Fruit fly (Drosophila melanogaster) whole organism, embryonic: ENCODE data around the gene Atx-1.
A peak's percentile ranks its signal among the peaks of the same experiment; 100 is the strongest.

Experiments used
- ATbp ChIP-seq: fragments of 200-800 bp; sonication (Bioruptor generic); optimal IDR thresholded peaks from 2 replicates; lab custom pipeline; 2017; ENCODE audit warnings: missing biosample characterization, mild to moderate bottlenecking, missing genetic modification characterization, missing genetic modification reagents
- B-H1 ChIP-seq: fragments of 200-800 bp; sonication (Bioruptor generic); IDR thresholded peaks from 3 replicates; pipeline ENCODE4 v1.3.6; 2022; ENCODE audit warnings: missing biosample characterization, missing genetic modification characterization
- CG10321 ChIP-seq: fragments of 200-800 bp; sonication (Bioruptor generic); IDR thresholded peaks from 2 replicates; pipeline ENCODE4 v1.3.6; 2022; ENCODE audit warnings: missing biosample characterization, missing genetic modification characterization
- CG11247 ChIP-seq: fragments of 200-800 bp; sonication (Bioruptor generic); IDR thresholded peaks from 2 replicates; pipeline ENCODE4 v1.3.6; 2022; ENCODE audit warnings: missing biosample characterization, missing genetic modification characterization
- CG11723 ChIP-seq: fragments of 200-800 bp; sonication (Bioruptor generic); optimal IDR thresholded peaks from 2 replicates; lab custom pipeline; 2017; ENCODE audit warnings: missing biosample characterization, mild to moderate bottlenecking, missing genetic modification characterization
- CG12391 ChIP-seq: fragments of 200-800 bp; sonication (Bioruptor generic); optimal IDR thresholded peaks from 3 replicates; lab custom pipeline; 2018; ENCODE audit warnings: missing biosample characterization, mild to moderate bottlenecking, missing genetic modification characterization, moderate library complexity
- CG14014 ChIP-seq: fragments of 200-800 bp; sonication (Bioruptor generic); IDR thresholded peaks from 2 replicates; pipeline ENCODE4 v1.3.6; 2022; ENCODE audit warnings: missing biosample characterization, missing genetic modification characterization
- CG1602 ChIP-seq: fragments of 200-800 bp; sonication (Bioruptor generic); optimal IDR thresholded peaks from 3 replicates; lab custom pipeline; 2016; ENCODE audit warnings: missing biosample characterization, missing genetic modification characterization
- CG1603 ChIP-seq: fragments of 200-800 bp; sonication (Bioruptor generic); optimal IDR thresholded peaks from 2 replicates; lab custom pipeline; 2019; ENCODE audit warnings: missing biosample characterization, mild to moderate bottlenecking, missing genetic modification characterization, moderate library complexity
- CG16813 ChIP-seq: fragments of 200-800 bp; sonication (Bioruptor generic); IDR thresholded peaks from 3 replicates; pipeline ENCODE4 v1.3.6; 2022; ENCODE audit warnings: missing biosample characterization, missing genetic modification characterization; ENCODE audit not compliant: partially characterized antibody
- CG1832 ChIP-seq: fragments of 200-800 bp; sonication (Bioruptor generic); optimal IDR thresholded peaks from 2 replicates; lab custom pipeline; 2017; ENCODE audit warnings: missing biosample characterization, mild to moderate bottlenecking, missing genetic modification characterization, inconsistent platforms
- CG2678 ChIP-seq: fragments of 200-800 bp; sonication (Bioruptor generic); optimal IDR thresholded peaks from 3 replicates; lab custom pipeline; 2019; ENCODE audit warnings: missing biosample characterization, mild to moderate bottlenecking, missing genetic modification characterization, moderate library complexity
- CG31224 ChIP-seq: fragments of 200-800 bp; sonication (Bioruptor generic); IDR thresholded peaks from 2 replicates; pipeline ENCODE4 v1.3.6; 2022; ENCODE audit warnings: missing biosample characterization, missing genetic modification characterization
- CG31388 ChIP-seq: fragments of 200-800 bp; sonication (Bioruptor generic); optimal IDR thresholded peaks from 2 replicates; lab custom pipeline; 2016; ENCODE audit warnings: missing biosample characterization, missing genetic modification characterization
- CG6791 ChIP-seq: fragments of 200-800 bp; sonication (Bioruptor generic); IDR thresholded peaks from 3 replicates; pipeline ENCODE4 v1.3.6; 2022; ENCODE audit warnings: missing biosample characterization, missing genetic modification characterization; ENCODE audit not compliant: partially characterized antibody
- CHES-1-like ChIP-seq: fragments of 200-800 bp; sonication (Bioruptor generic); optimal IDR thresholded peaks from 2 replicates; lab custom pipeline; 2016; ENCODE audit warnings: missing biosample characterization, missing genetic modification characterization
- Dfd ChIP-seq, 2 experiments: fragments of >200 bp; optimal IDR thresholded peaks; 2 replicates each; lab custom pipeline; 2017; ENCODE audit warnings: missing biosample characterization in 2 of 2, missing genetic modification characterization in 2 of 2
- ERR ChIP-seq: fragments of 200-800 bp; sonication (Bioruptor generic); optimal IDR thresholded peaks from 2 replicates; lab custom pipeline; 2016; ENCODE audit warnings: missing biosample characterization, missing genetic modification characterization
- Elba2 ChIP-seq: fragments of 200-800 bp; sonication (Bioruptor generic); optimal IDR thresholded peaks from 3 replicates; lab custom pipeline; 2016; ENCODE audit warnings: missing biosample characterization, missing genetic modification characterization
- Ets65A ChIP-seq: fragments of 200-800 bp; sonication (Bioruptor generic); peaks from one replicate; lab custom pipeline; 2016; ENCODE audit warnings: missing biosample characterization, missing genetic modification characterization
- H2.0 ChIP-seq: fragments of 200-800 bp; sonication (Bioruptor generic); IDR thresholded peaks from 2 replicates; pipeline ENCODE4 v1.3.6; 2022; ENCODE audit warnings: missing biosample characterization, missing genetic modification characterization
- Kr ChIP-seq: fragments of 200-800 bp; sonication (Bioruptor generic); optimal IDR thresholded peaks from 2 replicates; lab custom pipeline; 2017; ENCODE audit warnings: missing biosample characterization, mild to moderate bottlenecking, missing genetic modification characterization
- Lpt ChIP-seq: fragments of >200 bp; optimal IDR thresholded peaks from 2 replicates; lab custom pipeline; 2018; ENCODE audit warnings: missing biosample characterization, missing genetic modification characterization
- NK7.1 ChIP-seq: fragments of 200-800 bp; sonication (Bioruptor generic); optimal IDR thresholded peaks from 3 replicates; lab custom pipeline; 2016; ENCODE audit warnings: missing biosample characterization, missing genetic modification characterization
- Side ChIP-seq: fragments of 200-800 bp; sonication (Bioruptor generic); optimal IDR thresholded peaks from 2 replicates; lab custom pipeline; 2016; ENCODE audit warnings: missing biosample characterization, missing genetic modification characterization
- Six4 ChIP-seq: fragments of 200-800 bp; sonication (Bioruptor generic); optimal IDR thresholded peaks from 2 replicates; lab custom pipeline; 2016; ENCODE audit warnings: missing biosample characterization, missing genetic modification characterization
- Stat92E ChIP-seq, 3 experiments: fragments of >200 bp in 2 of 3; fragments of 200-800 bp in 1 of 3; sonication (Bioruptor generic) in 1 of 3; optimal IDR thresholded peaks; 2 replicates each; lab custom pipeline; 2017 to 2019; ENCODE audit warnings: missing biosample characterization in 3 of 3, missing genetic modification characterization in 3 of 3, mild to moderate bottlenecking in 1 of 3, moderate library complexity in 1 of 3
- bsh ChIP-seq, 2 experiments: fragments of 200-800 bp; sonication (Bioruptor generic); optimal IDR thresholded peaks; 2 replicates each; lab custom pipeline; 2017 to 2018; ENCODE audit warnings: mild to moderate bottlenecking in 2 of 2, missing biosample characterization in 2 of 2, missing genetic modification characterization in 2 of 2, moderate library complexity in 1 of 2
- cad ChIP-seq: fragments of >200 bp; optimal IDR thresholded peaks from 2 replicates; lab custom pipeline; 2017; ENCODE audit warnings: missing biosample characterization, missing genetic modification characterization
- cato ChIP-seq: fragments of 200-800 bp; sonication (Bioruptor generic); optimal IDR thresholded peaks from 2 replicates; lab custom pipeline; 2016; ENCODE audit warnings: missing biosample characterization, missing genetic modification characterization, borderline replicate concordance
- chinmo ChIP-seq: fragments of 200-800 bp; sonication (Bioruptor generic); IDR thresholded peaks from 4 replicates; pipeline ENCODE4 v1.3.6; 2022; ENCODE audit warnings: missing biosample characterization, missing genetic modification characterization; ENCODE audit not compliant: partially characterized antibody
- dysf ChIP-seq: fragments of 200-800 bp; sonication (Bioruptor generic); IDR thresholded peaks from 3 replicates; pipeline ENCODE4 v1.3.6; 2022; ENCODE audit warnings: missing biosample characterization, missing genetic modification characterization
- ewg ChIP-seq: fragments of 200-800 bp; sonication (Bioruptor generic); optimal IDR thresholded peaks from 3 replicates; lab custom pipeline; 2017; ENCODE audit warnings: mild to moderate bottlenecking, missing biosample characterization, missing genetic modification reagents, missing genetic modification characterization
- grn ChIP-seq: fragments of 200-800 bp; sonication (Bioruptor generic); optimal IDR thresholded peaks from 3 replicates; lab custom pipeline; 2017; ENCODE audit warnings: missing biosample characterization, missing genetic modification characterization
- gsb ChIP-seq: fragments of 200-800 bp; sonication (Bioruptor generic); IDR thresholded peaks from 2 replicates; pipeline ENCODE4 v1.3.6; 2022; ENCODE audit warnings: missing biosample characterization, missing genetic modification characterization
- gt ChIP-seq: fragments of 200-800 bp; sonication (Bioruptor generic); IDR thresholded peaks from 2 replicates; pipeline ENCODE4 v1.3.6; 2022; ENCODE audit warnings: missing biosample characterization, missing genetic modification characterization
- hkb ChIP-seq, 2 experiments: fragments of 200-800 bp in 1 of 2; fragments of >200 bp in 1 of 2; sonication (Bioruptor generic) in 1 of 2; IDR thresholded peaks in 1 of 2; optimal IDR thresholded peaks in 1 of 2; 2 replicates each; pipeline versions ENCODE4 v1.3.6 to Lab custom; 2017 to 2022; ENCODE audit warnings: missing biosample characterization in 1 of 2, missing genetic modification characterization in 1 of 2
- insv ChIP-seq, 2 experiments: fragments of 200-800 bp; sonication (Bioruptor generic); optimal IDR thresholded peaks; 3 replicates each; lab custom pipeline; 2016 to 2018; ENCODE audit warnings: missing biosample characterization in 2 of 2, missing genetic modification characterization in 2 of 2
- lov ChIP-seq, 2 experiments: fragments of 200-800 bp in 1 of 2; fragments of >200 bp in 1 of 2; sonication (Bioruptor generic) in 1 of 2; IDR thresholded peaks in 1 of 2; optimal IDR thresholded peaks in 1 of 2; 2 replicates in 1 of 2; 3 replicates in 1 of 2; pipeline versions ENCODE4 v1.3.6 to Lab custom; 2017 to 2022; ENCODE audit warnings: missing biosample characterization in 1 of 2, missing genetic modification characterization in 1 of 2
- mirr ChIP-seq: fragments of 200-800 bp; sonication (Bioruptor generic); optimal IDR thresholded peaks from 3 replicates; lab custom pipeline; 2018; ENCODE audit warnings: missing biosample characterization, mild to moderate bottlenecking, missing genetic modification characterization
- onecut ChIP-seq: fragments of 200-800 bp; sonication (Bioruptor generic); IDR thresholded peaks from 2 replicates; pipeline ENCODE4 v1.3.6; 2022; ENCODE audit warnings: missing biosample characterization, missing genetic modification characterization
- phol ChIP-seq: fragments of 200-800 bp; sonication (Bioruptor generic); optimal IDR thresholded peaks from 3 replicates; lab custom pipeline; 2018; ENCODE audit warnings: missing biosample characterization, mild to moderate bottlenecking, missing genetic modification characterization, moderate library complexity
- psq ChIP-seq: fragments of 200-800 bp; sonication (Bioruptor generic); optimal IDR thresholded peaks from 2 replicates; lab custom pipeline; 2017; ENCODE audit warnings: missing biosample characterization, missing genetic modification characterization
- sc ChIP-seq, 3 experiments: fragments of >200 bp in 2 of 3; fragments of 200-800 bp in 1 of 3; sonication (Bioruptor generic) in 1 of 3; optimal IDR thresholded peaks; 2 replicates in 2 of 3; 3 replicates in 1 of 3; lab custom pipeline; 2017; ENCODE audit warnings: mild to moderate bottlenecking in 1 of 3, missing biosample characterization in 1 of 3, missing genetic modification characterization in 1 of 3, missing genetic modification reagents in 1 of 3
- sens ChIP-seq: fragments of 200-800 bp; sonication (Bioruptor generic); peaks from one replicate; lab custom pipeline; 2016; ENCODE audit warnings: missing biosample characterization, missing genetic modification characterization
- sens-2 ChIP-seq: fragments of 200-800 bp; sonication (Bioruptor generic); IDR thresholded peaks from 2 replicates; pipeline ENCODE4 v1.3.6; 2022; ENCODE audit warnings: missing biosample characterization, missing genetic modification characterization
- trh ChIP-seq: fragments of 200-800 bp; sonication (Bioruptor generic); optimal IDR thresholded peaks from 2 replicates; lab custom pipeline; 2016; ENCODE audit warnings: missing biosample characterization, missing genetic modification characterization
- ttk ChIP-seq: fragments of 200-800 bp; sonication (Bioruptor generic); IDR thresholded peaks from 2 replicates; pipeline ENCODE4 v2.1.2; 2022; ENCODE audit warnings: missing biosample characterization, missing genetic modification characterization

The Atx-1 gene

DNA sequence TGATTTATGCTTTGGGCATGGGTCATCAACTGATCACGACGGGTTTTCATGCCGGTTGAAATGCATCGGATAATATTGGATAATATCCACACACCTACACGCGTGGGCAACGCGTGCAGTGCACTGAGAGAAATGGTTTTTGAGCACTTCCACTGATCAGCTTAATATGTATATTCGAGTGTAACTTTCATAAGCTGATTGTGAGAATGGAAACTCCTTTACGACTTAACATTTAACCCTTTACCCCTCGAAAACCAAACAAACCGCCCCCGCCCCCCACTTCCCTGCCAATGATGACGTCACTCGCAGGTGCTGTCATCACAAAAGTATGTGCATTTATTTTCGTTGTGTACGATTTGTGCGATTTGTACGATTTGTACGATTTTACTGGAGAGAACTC is 28.2 kb upstream of the Atx-1 start (continued):
- TF ChIP-seq CG11723 (GFP tag; lab: Kevin White, UChicago) (no peak), Kr (GFP tag; lab: Kevin White, UChicago) (no peak), insv (GFP tag; optimal IDR thresholded peaks at IDR 0.05; lab: Kevin White, UChicago) (no peak), bsh (GFP tag; optimal IDR thresholded peaks at IDR 0.05; lab: Kevin White, UChicago) (peak in 1 of 2 experiments; percentile 26), sc (optimal IDR thresholded peaks at IDR 0.05; lab: Kevin White, UChicago) (no peak), sc (GFP tag; optimal IDR thresholded peaks at IDR 0.05; lab: Kevin White, UChicago) (no peak), ttk (GFP tag; lab: Robert Waterston, UW) (no peak), sens-2 (GFP tag; lab: Robert Waterston, UW) (no peak; the same call in 1 of the 2 replicates), ATbp (GFP tag; lab: Kevin White, UChicago) (peak; percentile 32), CHES-1-like (GFP tag; lab: Kevin White, UChicago) (no peak), lov (optimal IDR thresholded peaks at IDR 0.05; lab: Kevin White, UChicago) (no peak), lov (GFP tag; IDR thresholded peaks at IDR 0.05; lab: Robert Waterston, UW) (no peak), CG1832 (GFP tag; lab: Kevin White, UChicago) (no peak), ERR (no peak), hkb (optimal IDR thresholded peaks at IDR 0.05; lab: Kevin White, UChicago) (no peak), hkb (GFP tag; IDR thresholded peaks at IDR 0.05; lab: Robert Waterston, UW) (peak; percentile 50; the same call in 1 of the 2 replicates), Side (GFP tag; lab: Kevin White, UChicago) (no peak), CG1603 (peak; percentile 48), ewg (GFP tag; lab: Kevin White, UChicago) (peak; percentile 2), CG16813 (GFP tag; lab: Robert Waterston, UW) (no peak), CG2678 (tag; lab: Kevin White, UChicago) (peak; percentile 6), CG1602 (GFP tag; lab: Kevin White, UChicago) (no peak), CG12391 (peak; percentile 3), CG31388 (GFP tag; lab: Kevin White, UChicago) (no peak), Ets65A (GFP tag; lab: Kevin White, UChicago) (peak; percentile 67), NK7.1 (GFP tag; lab: Kevin White, UChicago) (no peak), trh (no peak), CG10321 (no peak), Stat92E (GFP tag; optimal IDR thresholded peaks at IDR 0.05; lab: Kevin White, UChicago) (no peak)

DNA sequence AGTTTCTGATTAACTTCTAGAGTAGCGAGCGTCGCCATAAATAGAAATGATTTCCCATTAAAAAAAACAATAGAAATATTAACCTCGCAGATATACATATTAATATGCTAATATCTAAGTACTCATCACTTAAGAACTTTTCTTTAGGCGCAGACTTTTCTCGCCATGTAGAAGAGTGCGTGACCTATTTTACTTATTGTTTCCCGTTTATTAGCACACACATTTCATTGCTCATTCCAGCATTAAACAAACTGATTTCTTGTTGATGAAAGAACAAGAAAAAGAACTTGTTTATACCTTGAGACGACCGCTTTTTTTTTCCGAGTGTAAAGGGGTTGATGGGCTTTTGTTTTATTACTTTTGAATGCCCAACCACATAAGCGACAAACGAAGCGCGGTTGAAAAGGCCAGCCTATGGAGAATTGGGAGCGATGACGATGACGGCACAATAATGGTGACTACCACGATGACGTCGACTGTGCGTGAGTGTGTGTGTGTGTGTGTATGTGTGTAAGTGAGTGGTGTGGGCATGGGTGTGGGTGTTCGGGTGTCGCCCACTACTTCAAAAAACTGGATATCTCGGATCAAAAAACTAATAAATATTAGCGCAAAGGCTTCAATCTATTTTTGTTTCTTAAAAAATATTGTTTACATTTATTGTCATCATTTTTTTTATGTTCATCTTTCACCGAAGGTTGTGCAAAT is 26.9 kb upstream of the Atx-1 start:
- TF ChIP-seq psq (GFP tag; lab: Kevin White, UChicago) = no peak
- TF ChIP-seq sens (GFP tag; lab: Kevin White, UChicago) = peak; percentile 70
- 0 out of 3 replicates have a peak, but pooled peaks have one; percentile 39 for TF ChIP-seq dysf
- TF ChIP-seq Dfd (GFP tag; optimal IDR thresholded peaks at IDR 0.05; lab: Kevin White, UChicago) = no peak
- no peak for TF ChIP-seq Lpt (GFP tag; lab: Kevin White, UChicago)
- no peak for TF ChIP-seq grn
- TF ChIP-seq gt (GFP tag; lab: Robert Waterston, UW) = no peak
- no peak for TF ChIP-seq CG6791 (GFP tag; lab: Robert Waterston, UW)
- TF ChIP-seq Six4 = no peak
- TF ChIP-seq H2.0 = no peak
- TF ChIP-seq chinmo (GFP tag; lab: Robert Waterston, UW) = no peak
- no peak for TF ChIP-seq bsh (GFP tag; optimal IDR thresholded peaks at IDR 0.05; lab: Kevin White, UChicago)
- TF ChIP-seq CG11247 = no peak
- no peak for TF ChIP-seq CG31224
- no peak for TF ChIP-seq onecut
- TF ChIP-seq B-H1 (GFP tag; lab: Robert Waterston, UW) = no peak
- no peak for TF ChIP-seq mirr (GFP tag; lab: Kevin White, UChicago)
- TF ChIP-seq Elba2 = no peak
- peak; percentile 13 for TF ChIP-seq phol
- no peak for TF ChIP-seq sens-2 (GFP tag; lab: Robert Waterston, UW)
- 0 out of 2 replicates have a peak, but pooled peaks have one; percentile 37 for TF ChIP-seq CG14014 (GFP tag; lab: Robert Waterston, UW)
- no peak for TF ChIP-seq cato (GFP tag; lab: Kevin White, UChicago)
- no peak for TF ChIP-seq cad (GFP tag; lab: Kevin White, UChicago)
- TF ChIP-seq gsb (GFP tag; lab: Robert Waterston, UW) = no peak
